Fruit fly (Drosophila melanogaster) whole organism, adult: ENCODE data around the gene CG8852.

Experiments
- CG12768 ChIP-seq: fragments of 200-800 bp; sonication (Bioruptor generic); optimal IDR thresholded peaks from 2 replicates; lab custom pipeline; 2017; ENCODE audit warnings: missing biosample characterization, missing genetic modification characterization, mild to moderate bottlenecking, moderate library complexity, missing genetic modification reagents
- CG1620 ChIP-seq: fragments of 200-800 bp; sonication (Bioruptor generic); optimal IDR thresholded peaks from 2 replicates; lab custom pipeline; 2016; ENCODE audit warnings: missing biosample characterization, missing genetic modification characterization
- CG7101 ChIP-seq: fragments of 200-800 bp; sonication (Bioruptor generic); optimal IDR thresholded peaks from 2 replicates; lab custom pipeline; 2018; ENCODE audit warnings: missing biosample characterization, mild to moderate bottlenecking, missing genetic modification characterization, moderate library complexity
- Clk ChIP-seq: fragments of 200-800 bp; sonication (Bioruptor generic); optimal IDR thresholded peaks from 2 replicates; lab custom pipeline; 2017; ENCODE audit warnings: missing biosample characterization, missing genetic modification characterization
- Hr96 ChIP-seq: fragments of 200-800 bp; sonication (Bioruptor generic); optimal IDR thresholded peaks from 2 replicates; lab custom pipeline; 2016; ENCODE audit warnings: missing biosample characterization, missing genetic modification characterization
- Mnt ChIP-seq: fragments of 200-800 bp; sonication (Bioruptor generic); optimal IDR thresholded peaks from 2 replicates; lab custom pipeline; 2016; ENCODE audit warnings: missing biosample characterization, mild to moderate bottlenecking, missing genetic modification characterization
- cic ChIP-seq: fragments of 200-800 bp; sonication (Bioruptor generic); optimal IDR thresholded peaks from 2 replicates; lab custom pipeline; 2017; ENCODE audit warnings: missing biosample characterization, mild to moderate bottlenecking, missing genetic modification characterization, moderate library complexity
- kay ChIP-seq: fragments of 200-800 bp; sonication (Bioruptor generic); peaks from one replicate; lab custom pipeline; 2016; ENCODE audit warnings: missing biosample characterization, missing genetic modification characterization, borderline replicate concordance
- pad ChIP-seq: fragments of 200-800 bp; sonication (Bioruptor generic); optimal IDR thresholded peaks from 3 replicates; lab custom pipeline; 2017; ENCODE audit warnings: missing biosample characterization, missing genetic modification characterization, mild to moderate bottlenecking, moderate library complexity, missing genetic modification reagents
- toe ChIP-seq: fragments of 200-800 bp; sonication (Bioruptor generic); optimal IDR thresholded peaks from 2 replicates; lab custom pipeline; 2016; ENCODE audit warnings: missing biosample characterization, missing genetic modification characterization

- TF ChIP-seq CG12768 (GFP tag; lab: Kevin White, UChicago), result no peak
- TF ChIP-seq Clk (GFP tag; lab: Kevin White, UChicago), result no peak
- TF ChIP-seq Mnt, result no peak
- no peak for TF ChIP-seq CG1620 (GFP tag; lab: Kevin White, UChicago)
- no peak for TF ChIP-seq pad (GFP tag; lab: Kevin White, UChicago)
- no peak for TF ChIP-seq CG7101 (tag; lab: Kevin White, UChicago)
- no peak for TF ChIP-seq cic (GFP tag; lab: Kevin White, UChicago)
- TF ChIP-seq kay (GFP tag; lab: Kevin White, UChicago), result no peak
- TF ChIP-seq Hr96 (GFP tag; lab: Kevin White, UChicago), result no peak
- TF ChIP-seq toe (GFP tag; lab: Kevin White, UChicago), result no peak
These were observed 29.0 kb downstream of the CG8852 start for dm6 chr2L:3553902-3554301.
